Worm (Caenorhabditis elegans) whole organism, midembryonic: ENCODE data around the gene T05E12.9.

ENCODE experiments used
- T22C8.4 ChIP-seq: fragments of 200-800 bp; sonication (Bioruptor generic); IDR thresholded peaks from 2 replicates; pipeline ENCODE4 v1.3.6; 2022; ENCODE audit warnings: missing genetic modification characterization, missing compliant biosample characterization
- cog-1 ChIP-seq: sonication (generic microtip); optimal IDR thresholded peaks from 2 replicates; lab custom pipeline; 2016; ENCODE audit warnings: missing genetic modification characterization, missing compliant biosample characterization
- flt-1 ChIP-seq: fragments of 200-800 bp; sonication (Bioruptor generic); IDR thresholded peaks from 2 replicates; pipeline ENCODE4 v1.3.6; 2022; ENCODE audit warnings: missing genetic modification characterization, missing compliant biosample characterization
- klf-2 ChIP-seq: fragments of 200-800 bp; sonication (Bioruptor generic); conservative IDR thresholded peaks from 2 replicates; pipeline ENCODE4 v1.3.6; 2022; ENCODE audit warnings: missing genetic modification reagents, missing genetic modification characterization, missing compliant biosample characterization
- med-1 ChIP-seq: sonication (generic microtip); optimal IDR thresholded peaks from 2 replicates; lab custom pipeline; 2017; ENCODE audit warnings: missing genetic modification characterization, mild to moderate bottlenecking, missing compliant biosample characterization, antibody characterized with exemption, missing genetic modification reagents; ENCODE audit not compliant: insufficient read depth
- ref-1 ChIP-seq: fragments of 200-800 bp; sonication (Bioruptor generic); conservative IDR thresholded peaks from 2 replicates; pipeline ENCODE4 v1.3.6; 2022; ENCODE audit warnings: missing genetic modification reagents, missing genetic modification characterization, missing compliant biosample characterization
- tab-1 ChIP-seq: fragments of 200-800 bp; sonication (Bioruptor generic); IDR thresholded peaks from 2 replicates; pipeline ENCODE4 v1.3.6; 2022; ENCODE audit warnings: missing genetic modification characterization, missing compliant biosample characterization
- ztf-23 ChIP-seq: fragments of 200-800 bp; sonication (Bioruptor generic); IDR thresholded peaks from 2 replicates; pipeline ENCODE4 v1.3.6; 2022; ENCODE audit warnings: missing genetic modification reagents, missing genetic modification characterization, missing compliant biosample characterization
- ztf-29 ChIP-seq: fragments of 200-800 bp; sonication (Bioruptor generic); IDR thresholded peaks from 2 replicates; pipeline ENCODE4 v1.3.6; 2022; ENCODE audit warnings: missing genetic modification reagents, missing genetic modification characterization, missing compliant biosample characterization

Gene T05E12.9

DNA sequence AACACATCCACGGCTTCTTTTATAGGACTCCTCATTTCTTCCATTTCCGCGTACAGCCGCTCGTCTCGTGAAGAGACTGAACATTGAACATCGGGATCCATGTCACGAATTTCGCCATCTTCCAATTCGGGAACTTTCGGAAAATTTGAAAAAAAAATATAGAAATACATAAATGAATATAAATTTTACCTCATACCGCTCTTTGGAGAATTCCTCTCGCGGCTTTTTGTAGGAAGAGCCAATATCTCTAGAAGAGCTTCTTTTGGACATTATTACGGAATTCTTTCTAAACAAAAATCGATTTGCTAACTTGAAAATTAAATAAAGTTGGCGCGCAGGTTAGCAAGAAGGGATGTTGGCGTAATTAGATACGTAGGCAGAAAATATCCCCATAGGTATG lies at the start of gene T05E12.9:
Gene T05E12.9, minus strand, starts transcription at position 101 of the 400 bp plus-strand sequence.
- TF ChIP-seq ztf-29 (no peak), T22C8.4 (GFP tag; lab: Robert Waterston, UW) (no peak), ztf-23 (GFP tag; lab: Robert Waterston, UW) (no peak), flt-1 (no peak), cog-1 (no peak), klf-2 (GFP tag; lab: Robert Waterston, UW) (no peak), med-1 (GFP tag; lab: Kevin White, UChicago) (no peak), tab-1 (GFP tag; lab: Robert Waterston, UW) (no peak), ref-1 (GFP tag; lab: Robert Waterston, UW) (no peak)

DNA sequence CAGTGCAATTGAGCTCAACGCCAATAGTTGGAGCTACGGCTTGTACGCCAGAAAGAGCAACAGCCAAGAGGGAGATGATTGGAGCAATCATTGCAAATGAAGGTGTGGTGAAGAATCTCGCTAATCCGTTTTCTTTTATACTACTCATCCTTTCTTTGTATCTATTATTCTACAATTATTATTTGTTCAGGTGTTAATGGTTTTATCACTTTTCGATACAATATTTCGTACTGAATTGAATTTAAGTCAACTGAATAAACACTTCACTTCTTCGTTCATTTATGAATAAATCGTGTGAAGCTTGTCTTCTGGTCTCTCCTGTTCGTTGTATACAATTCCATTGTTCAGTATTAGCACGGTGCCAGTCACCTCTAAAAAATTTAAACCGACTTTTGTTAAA lies 25.7 kb upstream of the T05E12.9 start, which contains the start of gene ZK218.11:
Gene ZK218.11, minus strand, starts transcription at position 101 of the 400 bp plus-strand sequence.
- TF ChIP-seq ztf-23 (GFP tag; lab: Robert Waterston, UW) (no peak), med-1 (GFP tag; lab: Kevin White, UChicago) (no peak), ref-1 (GFP tag; lab: Robert Waterston, UW) (no peak), cog-1 (no peak), flt-1 (no peak), ztf-29 (no peak), T22C8.4 (GFP tag; lab: Robert Waterston, UW) (no peak), klf-2 (GFP tag; lab: Robert Waterston, UW) (no peak), tab-1 (GFP tag; lab: Robert Waterston, UW) (no peak)

DNA sequence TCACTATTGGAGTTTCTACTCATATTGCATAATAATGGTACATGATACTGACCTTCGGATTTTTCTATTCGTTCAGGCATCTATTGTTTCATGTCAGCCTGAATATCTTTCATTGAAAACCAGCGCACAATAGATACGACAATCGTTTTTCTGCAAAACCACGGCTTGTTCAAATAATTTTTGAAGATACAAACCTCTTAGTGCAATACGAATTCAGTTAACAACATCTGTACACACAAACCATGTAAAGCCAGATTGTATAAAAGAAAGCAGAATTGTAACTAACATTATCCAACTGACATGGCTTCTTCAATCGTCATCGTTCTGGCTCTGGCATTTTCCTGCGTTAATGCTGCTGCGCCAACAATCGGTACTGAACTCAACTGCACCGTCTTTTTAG lies 22.9 kb upstream of the T05E12.9 start, which contains the start of gene ZK218.7:
Gene ZK218.7, plus strand, starts transcription at position 301 of the 400 bp plus-strand sequence.
- no peak for TF ChIP-seq cog-1
- no peak for TF ChIP-seq ztf-29
- TF ChIP-seq tab-1 (GFP tag; lab: Robert Waterston, UW): no peak
- no peak for TF ChIP-seq ref-1 (GFP tag; lab: Robert Waterston, UW)
- TF ChIP-seq flt-1: no peak

DNA sequence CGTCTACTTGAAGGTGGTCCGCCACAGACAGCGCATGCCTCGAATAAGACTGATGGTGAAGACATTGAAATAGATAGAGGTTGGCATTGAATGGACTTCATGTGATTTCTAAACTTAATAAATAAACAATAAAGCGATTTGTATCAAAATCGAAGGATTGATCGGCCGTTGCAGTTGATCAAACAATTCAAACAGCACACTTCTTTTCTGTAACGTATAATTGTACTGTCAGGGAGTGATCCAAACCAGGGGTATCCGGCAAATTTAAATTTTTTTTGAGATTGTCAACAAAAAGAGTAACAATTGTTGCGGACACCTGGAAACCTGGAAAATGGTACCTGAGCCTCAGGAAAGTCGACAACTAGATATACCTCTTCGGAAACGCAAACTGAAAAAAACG lies 21.9 kb upstream of the T05E12.9 start, which contains the start of gene nhr-248:
Gene nhr-248, minus strand, starts transcription at position 101 of the 400 bp plus-strand sequence.
- no peak for TF ChIP-seq T22C8.4 (GFP tag; lab: Robert Waterston, UW)
- no peak for TF ChIP-seq tab-1 (GFP tag; lab: Robert Waterston, UW)
- no peak for TF ChIP-seq cog-1
- TF ChIP-seq flt-1: no peak
- TF ChIP-seq klf-2 (GFP tag; lab: Robert Waterston, UW): no peak

DNA sequence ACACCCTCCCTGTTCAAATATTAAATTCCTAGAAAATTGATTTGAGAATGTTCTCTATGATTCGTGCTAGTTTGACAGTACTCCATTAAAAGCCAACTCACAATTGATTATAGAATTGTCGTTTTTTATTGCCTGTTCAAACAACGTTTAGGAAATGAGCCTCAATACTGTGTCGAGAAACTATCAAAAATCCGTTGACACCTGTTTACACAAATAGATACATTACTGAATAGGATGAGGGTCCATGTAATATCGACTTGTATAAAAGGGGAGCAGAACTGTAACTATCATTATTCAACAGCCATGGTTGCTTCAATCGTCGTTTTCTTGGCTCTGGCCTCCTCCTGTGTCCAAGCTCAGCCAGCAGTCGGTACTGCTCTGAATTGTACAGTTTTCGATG lies 18.2 kb upstream of the T05E12.9 start, which contains the start of gene ZK218.5:
Gene ZK218.5, plus strand, starts transcription at position 301 of the 400 bp plus-strand sequence.
- no peak for TF ChIP-seq klf-2 (GFP tag; lab: Robert Waterston, UW)
- TF ChIP-seq cog-1: no peak
- no peak for TF ChIP-seq T22C8.4 (GFP tag; lab: Robert Waterston, UW)
- no peak for TF ChIP-seq ztf-23 (GFP tag; lab: Robert Waterston, UW)
- no peak for TF ChIP-seq ztf-29
- TF ChIP-seq ref-1 (GFP tag; lab: Robert Waterston, UW): no peak
- TF ChIP-seq med-1 (GFP tag; lab: Kevin White, UChicago): no peak

DNA sequence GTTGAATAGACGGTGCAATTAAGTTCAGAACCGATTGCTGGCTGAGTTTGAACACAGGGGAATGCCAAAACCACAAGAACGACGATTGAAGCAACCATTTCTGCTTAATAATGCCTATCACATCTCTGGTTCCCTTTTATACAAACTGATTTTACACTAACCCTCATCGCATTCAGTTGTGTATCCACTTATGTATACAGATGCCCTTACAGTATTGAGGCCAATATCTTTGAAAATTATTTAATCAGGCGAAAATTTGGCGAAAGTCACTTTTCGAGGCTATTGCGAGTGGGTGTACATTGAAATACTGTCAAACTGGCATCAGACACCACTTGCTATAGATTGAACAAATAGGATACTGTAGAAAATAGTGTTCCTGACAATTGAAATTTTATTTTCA lies 16.1 kb upstream of the T05E12.9 start, which contains the start of the genes ZK218.3 and ZK218.4:
Gene ZK218.3, minus strand, starts transcription at position 101 of the 400 bp plus-strand sequence.
Gene ZK218.4, plus strand, starts transcription at position 186 of the 400 bp plus-strand sequence.
- TF ChIP-seq cog-1: no peak
- TF ChIP-seq ztf-29: no peak
- no peak for TF ChIP-seq tab-1 (GFP tag; lab: Robert Waterston, UW)
- TF ChIP-seq klf-2 (GFP tag; lab: Robert Waterston, UW): no peak
- TF ChIP-seq med-1 (GFP tag; lab: Kevin White, UChicago): no peak
- no peak for TF ChIP-seq ztf-23 (GFP tag; lab: Robert Waterston, UW)
- TF ChIP-seq flt-1: no peak
- no peak for TF ChIP-seq T22C8.4 (GFP tag; lab: Robert Waterston, UW)
- no peak for TF ChIP-seq ref-1 (GFP tag; lab: Robert Waterston, UW)

DNA sequence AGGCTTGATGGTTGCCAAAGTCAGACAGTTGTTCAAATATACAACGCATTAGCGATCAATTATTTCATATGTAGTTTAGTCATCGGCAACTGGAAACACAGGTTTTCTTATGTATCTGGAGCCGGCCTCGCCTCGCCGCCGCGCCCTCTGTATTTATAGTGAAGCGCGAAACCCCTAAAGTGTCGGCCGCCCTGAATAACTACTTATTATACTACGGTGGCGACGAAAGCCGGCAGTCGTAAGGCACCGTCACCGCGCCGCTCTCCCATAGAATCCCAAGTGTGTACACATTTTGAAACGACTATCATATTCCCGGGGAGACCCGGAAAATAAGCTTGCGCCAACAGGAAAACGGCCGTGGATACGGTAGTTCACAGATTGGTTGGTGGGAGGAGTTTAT lies 11.9 kb upstream of the T05E12.9 start:
- TF ChIP-seq ref-1 (GFP tag; lab: Robert Waterston, UW) (no peak), flt-1 (no peak), T22C8.4 (GFP tag; lab: Robert Waterston, UW) (no peak), med-1 (GFP tag; lab: Kevin White, UChicago) (no peak), klf-2 (GFP tag; lab: Robert Waterston, UW) (no peak), ztf-23 (GFP tag; lab: Robert Waterston, UW) (no peak), ztf-29 (no peak), cog-1 (no peak), tab-1 (GFP tag; lab: Robert Waterston, UW) (no peak)

DNA sequence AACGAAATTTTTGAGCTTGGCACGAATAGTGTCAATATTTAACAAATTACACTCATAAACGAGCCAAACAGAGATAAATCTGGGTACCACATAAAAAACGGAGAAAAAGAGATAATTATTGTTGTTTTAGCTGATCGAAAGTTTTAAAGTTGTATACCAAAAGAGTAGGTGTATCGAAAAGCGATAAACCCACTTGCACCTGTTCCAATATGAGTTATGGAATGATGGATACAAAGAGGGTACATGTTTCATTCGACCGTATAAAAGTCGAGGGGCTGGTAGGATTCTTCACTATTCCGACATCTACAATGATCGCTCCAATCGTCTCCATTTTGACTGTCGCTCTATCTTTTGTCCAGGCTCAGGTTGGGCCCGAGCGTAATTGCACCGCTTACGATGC lies 9.6 kb upstream of the T05E12.9 start, which contains the start of gene ZK218.1:
Gene ZK218.1, plus strand, starts transcription at position 301 of the 400 bp plus-strand sequence.
- TF ChIP-seq klf-2 (GFP tag; lab: Robert Waterston, UW) (no peak), T22C8.4 (GFP tag; lab: Robert Waterston, UW) (no peak), ztf-23 (GFP tag; lab: Robert Waterston, UW) (no peak), cog-1 (no peak), ztf-29 (no peak), ref-1 (GFP tag; lab: Robert Waterston, UW) (no peak), tab-1 (GFP tag; lab: Robert Waterston, UW) (no peak), med-1 (GFP tag; lab: Kevin White, UChicago) (no peak), flt-1 (no peak)

DNA sequence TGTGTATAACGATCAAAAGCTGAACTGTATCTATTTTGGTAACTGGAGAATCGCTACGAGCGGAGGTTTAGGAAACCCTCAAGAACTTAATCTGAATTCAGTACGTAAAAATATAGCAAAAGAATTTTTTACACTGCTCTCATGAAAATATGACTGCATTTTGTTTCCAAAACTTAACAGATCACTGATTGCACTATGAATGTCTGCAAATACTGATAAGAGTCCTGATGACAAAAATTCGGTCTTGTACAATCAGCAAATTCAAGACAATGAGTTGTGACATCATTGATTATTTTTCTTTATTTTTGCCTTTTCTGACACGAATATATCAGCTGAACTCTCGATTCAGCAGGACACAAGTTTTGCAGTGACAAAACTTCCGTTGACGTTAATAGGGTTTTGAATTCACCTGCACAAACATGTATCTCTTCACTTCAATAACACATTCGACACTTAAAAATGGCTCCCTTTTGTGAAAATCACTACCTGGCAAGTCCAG lies 7.4 kb upstream of the T05E12.9 start, which contains the start of gene srh-237:
Gene srh-237, plus strand, starts transcription at position 449 of the 499 bp plus-strand sequence.
- TF ChIP-seq flt-1 (no peak), tab-1 (GFP tag; lab: Robert Waterston, UW) (no peak), ztf-29 (no peak), ztf-23 (GFP tag; lab: Robert Waterston, UW) (no peak), med-1 (GFP tag; lab: Kevin White, UChicago) (no peak), cog-1 (no peak), klf-2 (GFP tag; lab: Robert Waterston, UW) (no peak), T22C8.4 (GFP tag; lab: Robert Waterston, UW) (no peak), ref-1 (GFP tag; lab: Robert Waterston, UW) (no peak)
